Worm (Caenorhabditis elegans) whole organism, L4/young adult: ENCODE data around the gene Y66D12A.19.

Experiments
- W03F9.2 ChIP-seq: fragments of 150-350 bp; optimal IDR thresholded peaks from 2 replicates; lab custom pipeline; 2014; ENCODE audit warnings: missing biosample characterization, missing genetic modification characterization
- dao-5 ChIP-seq: sonication (generic microtip); optimal IDR thresholded peaks from 2 replicates; lab custom pipeline; 2016; ENCODE audit warnings: missing genotype, missing genetic modification characterization, moderate library complexity, missing compliant biosample characterization
- him-1 ChIP-seq: sonication (generic microtip); optimal IDR thresholded peaks from 2 replicates; lab custom pipeline; 2016; ENCODE audit warnings: missing genotype, missing genetic modification reagents, missing genetic modification characterization, missing compliant biosample characterization

Y66D12A.19 gene

DNA sequence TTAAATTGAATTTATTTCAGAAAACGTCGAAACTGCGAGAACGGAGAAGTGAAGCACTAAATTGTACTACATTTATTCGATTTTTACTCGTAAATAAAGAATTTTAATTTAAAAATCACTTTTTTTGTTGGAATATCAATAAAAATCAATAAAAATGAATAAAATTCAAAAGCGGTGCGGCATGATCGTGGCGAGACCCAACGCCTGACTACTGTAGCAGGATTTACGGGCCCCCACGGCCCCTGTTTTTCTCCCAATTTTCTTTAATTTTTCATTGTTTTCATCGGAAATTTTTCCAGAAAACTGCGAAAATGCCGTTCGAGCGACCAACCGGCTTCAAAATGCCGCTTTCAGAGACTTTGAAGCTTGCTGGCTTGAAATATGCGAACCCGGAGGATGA, at the start of gene Y66D12A.19:
TSS of gene Y66D12A.19 (plus strand) at position 266 of the 400 bp plus-strand sequence.
- no peak for TF ChIP-seq him-1 (tag; lab: Kevin White, UChicago)
- no peak for TF ChIP-seq dao-5 (tag; lab: Kevin White, UChicago)
- TF ChIP-seq W03F9.2 (tag; lab: Kevin White, UChicago) = no peak

DNA sequence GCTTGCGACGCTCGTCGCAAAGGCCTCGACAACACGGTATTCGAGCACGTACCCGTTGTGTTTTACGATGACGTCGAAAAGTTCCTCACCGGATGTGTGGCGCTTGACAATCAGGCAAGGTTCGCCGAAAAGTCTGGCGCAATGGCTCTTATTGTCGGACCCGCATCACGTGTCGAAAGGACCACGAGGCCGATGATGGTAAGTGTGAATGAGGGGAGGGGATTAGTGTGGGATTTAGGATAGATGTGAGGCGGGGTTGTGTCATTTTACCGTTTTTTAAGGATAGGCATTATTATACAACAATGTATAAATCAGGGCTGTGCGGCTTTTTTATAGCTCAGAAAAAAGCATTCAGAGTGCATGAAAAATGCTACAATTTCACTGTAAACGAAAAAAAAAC, 49.1 kb upstream of the Y66D12A.19 start:
- TF ChIP-seq him-1 (tag; lab: Kevin White, UChicago) = no peak
- no peak for TF ChIP-seq W03F9.2 (tag; lab: Kevin White, UChicago)
- TF ChIP-seq dao-5 (tag; lab: Kevin White, UChicago) = no peak

DNA sequence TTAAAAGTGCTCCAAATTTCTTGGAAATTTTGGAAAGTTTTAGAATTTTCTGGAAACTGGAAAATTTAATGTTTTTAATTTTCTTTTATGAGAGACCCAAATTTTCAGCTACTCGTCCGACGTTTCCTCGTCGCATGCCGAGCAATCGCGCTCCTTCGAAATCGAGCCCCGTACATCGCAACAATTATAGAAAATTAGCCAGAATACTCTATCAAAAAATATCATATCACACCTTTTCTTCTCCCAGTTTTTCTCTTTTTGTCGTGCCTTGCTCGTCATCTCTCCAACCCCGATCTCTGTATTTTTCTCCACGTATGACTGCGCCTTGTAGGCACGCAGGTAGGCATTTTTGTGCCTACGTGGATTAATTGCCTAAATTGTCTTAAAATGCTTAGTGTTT, 46.5 kb upstream of the Y66D12A.19 start:
- TF ChIP-seq W03F9.2 (tag; lab: Kevin White, UChicago) = no peak
- TF ChIP-seq him-1 (tag; lab: Kevin White, UChicago) = no peak
- no peak for TF ChIP-seq dao-5 (tag; lab: Kevin White, UChicago)

DNA sequence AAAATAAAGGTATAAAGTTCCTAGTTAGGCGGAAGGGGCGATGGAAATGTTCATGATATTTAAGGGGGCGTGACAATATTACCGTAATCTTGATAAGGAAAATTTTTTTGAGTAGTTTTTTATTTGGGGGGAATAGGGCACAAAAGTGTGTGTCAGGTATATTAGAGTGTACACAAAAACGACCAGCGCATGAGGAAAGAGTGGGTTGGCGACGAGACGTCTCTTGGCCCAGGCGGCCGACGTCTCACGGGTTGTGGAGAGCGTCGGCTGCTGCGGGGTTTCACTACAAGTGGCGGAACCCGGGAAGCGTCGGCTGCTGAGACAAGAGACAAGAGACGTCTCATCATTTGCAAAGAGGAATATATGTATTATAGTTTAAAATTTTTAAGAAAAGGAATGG, 45.2 kb upstream of the Y66D12A.19 start:
- TF ChIP-seq dao-5 (tag; lab: Kevin White, UChicago) (no peak), W03F9.2 (tag; lab: Kevin White, UChicago) (no peak), him-1 (tag; lab: Kevin White, UChicago) (no peak)

DNA sequence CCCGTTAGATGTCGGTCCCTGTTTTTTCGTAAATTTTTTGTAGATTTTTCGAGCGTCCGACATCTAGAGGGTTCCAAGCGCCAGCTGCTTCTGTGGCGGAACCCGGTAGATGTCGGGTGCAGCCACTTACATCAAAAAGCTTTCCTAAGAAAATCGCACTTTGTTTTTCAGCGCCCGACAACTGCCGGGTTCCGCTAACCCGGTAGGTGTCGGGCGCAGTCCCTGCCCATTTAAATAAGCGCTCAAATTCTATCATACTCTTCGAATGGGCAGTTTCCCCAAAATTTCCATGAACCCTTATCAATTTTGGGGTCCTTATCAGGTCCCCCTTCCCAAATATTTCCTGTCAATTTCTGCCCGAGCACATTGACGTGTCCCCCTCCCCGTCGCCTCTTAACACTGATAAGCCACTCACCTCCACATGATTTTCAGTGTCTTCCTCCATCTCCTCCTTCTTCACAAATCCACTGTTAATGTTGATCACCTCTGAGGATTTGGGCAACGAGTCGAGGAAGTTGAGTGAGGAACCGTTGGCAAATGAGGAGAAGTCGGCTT, 43.4 kb upstream of the Y66D12A.19 start:
- TF ChIP-seq W03F9.2 (tag; lab: Kevin White, UChicago) = no peak
- TF ChIP-seq dao-5 (tag; lab: Kevin White, UChicago) = no peak
- TF ChIP-seq him-1 (tag; lab: Kevin White, UChicago) = no peak

DNA sequence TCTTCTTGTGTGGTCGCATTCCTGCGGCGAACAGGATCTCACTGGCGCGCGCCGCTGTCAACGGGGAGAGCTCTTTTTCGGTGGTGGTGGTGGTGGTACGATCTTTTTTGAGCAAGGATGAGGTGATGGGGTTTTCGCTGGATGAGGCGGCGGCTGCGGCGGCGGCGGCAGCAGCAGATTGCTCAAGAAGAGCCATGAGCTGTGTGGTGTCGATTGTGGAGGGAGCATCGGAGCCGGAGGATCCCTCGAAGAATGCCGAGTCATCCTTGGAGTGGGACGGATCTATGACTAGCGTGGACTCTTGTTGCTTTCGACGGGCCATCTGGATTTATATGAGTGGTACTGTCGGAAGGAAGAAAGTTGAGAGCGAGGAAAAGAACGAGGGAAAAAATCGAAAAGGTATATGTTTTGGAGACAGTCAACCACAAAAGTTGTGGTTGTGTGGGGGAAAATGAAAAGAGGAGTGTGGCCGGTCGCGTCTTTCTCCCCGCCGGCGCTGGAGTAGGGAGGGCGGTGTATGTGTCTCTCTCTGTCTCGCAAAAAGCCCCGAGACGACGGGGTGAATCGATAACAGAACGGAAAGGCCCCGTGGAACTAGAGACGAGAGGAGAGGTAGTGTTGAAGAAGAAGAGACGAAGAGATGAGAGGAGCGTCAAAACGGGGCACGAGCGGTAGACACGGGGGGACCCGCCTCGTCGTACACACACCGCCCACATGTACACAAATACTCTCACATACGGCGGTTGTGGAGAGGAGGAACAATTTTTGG, 42.3 kb upstream of the Y66D12A.19 start:
- TF ChIP-seq W03F9.2 (tag; lab: Kevin White, UChicago) (no peak), him-1 (tag; lab: Kevin White, UChicago) (no peak), dao-5 (tag; lab: Kevin White, UChicago) (no peak)

DNA sequence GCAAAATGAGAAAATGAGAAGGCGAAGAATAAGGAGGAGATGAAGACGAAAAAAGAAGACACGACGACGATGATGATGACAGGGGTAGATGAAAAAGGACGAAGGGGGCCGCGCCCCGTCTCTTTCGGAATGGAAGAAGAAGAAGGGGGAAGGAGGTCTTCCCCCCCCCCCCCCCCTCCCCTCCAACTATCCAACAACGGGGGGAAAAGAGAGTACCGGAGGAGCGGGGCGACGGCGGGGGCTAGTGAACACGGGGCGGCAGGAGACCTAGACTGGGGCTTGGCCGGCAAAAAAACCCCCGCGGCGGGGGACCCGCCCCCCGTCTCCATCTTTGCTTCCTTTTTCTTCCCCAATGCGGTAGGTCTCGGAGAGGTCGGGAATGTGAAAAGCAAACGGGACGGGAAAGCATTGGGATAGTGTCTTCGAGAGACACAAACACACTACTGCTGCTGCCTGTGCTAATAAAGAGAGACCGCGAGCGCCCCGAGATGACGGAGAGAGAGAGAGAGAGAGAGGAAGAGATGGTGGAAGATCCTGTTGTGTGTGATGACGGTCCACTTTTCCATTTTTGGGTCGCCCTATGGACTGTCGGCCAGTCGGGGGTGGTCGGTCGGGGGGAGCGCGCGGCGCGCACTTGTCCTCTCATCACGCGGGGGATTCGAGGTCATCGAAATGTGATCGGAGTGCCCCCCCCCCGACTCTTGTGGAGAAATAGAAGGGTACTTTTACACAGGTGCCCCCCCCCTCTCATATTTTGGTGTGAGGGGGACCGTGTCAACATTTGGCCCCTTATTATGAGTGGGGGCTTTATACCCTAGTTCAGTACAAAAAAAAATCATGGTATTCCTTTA, 41.0 kb upstream of the Y66D12A.19 start:
- no peak for TF ChIP-seq W03F9.2 (tag; lab: Kevin White, UChicago)

DNA sequence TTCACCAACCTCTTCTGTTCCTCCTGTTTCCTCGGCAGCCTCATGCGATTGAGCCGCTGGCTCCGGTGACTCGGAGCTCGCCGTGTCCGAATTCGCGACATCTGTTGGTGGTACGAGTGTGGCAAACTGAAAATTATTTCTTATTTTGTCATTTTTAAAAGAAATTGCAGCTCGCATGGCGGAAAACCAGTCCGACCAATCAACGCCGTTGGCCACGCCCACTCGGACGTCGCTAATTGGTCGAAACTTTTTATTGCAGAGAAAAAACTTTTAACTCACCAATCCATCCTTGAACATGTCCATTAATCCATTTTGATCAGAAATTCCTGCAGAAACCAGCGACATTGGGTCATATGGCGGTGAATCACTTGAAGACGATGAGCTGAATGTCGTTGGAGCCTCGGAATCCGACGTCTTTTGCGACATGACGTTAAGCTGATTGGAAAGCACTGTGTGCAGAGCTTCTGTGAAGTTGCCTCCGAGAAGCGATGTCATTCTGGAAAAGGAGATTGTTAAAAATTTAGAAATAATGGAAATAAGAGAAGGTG, 38.5 kb upstream of the Y66D12A.19 start, which contains the start of gene bed-2:
TSS of gene bed-2 (minus strand) at position 498 of the 548 bp plus-strand sequence.
- no peak for TF ChIP-seq W03F9.2 (tag; lab: Kevin White, UChicago)
- TF ChIP-seq dao-5 (tag; lab: Kevin White, UChicago) = no peak
- no peak for TF ChIP-seq him-1 (tag; lab: Kevin White, UChicago)

DNA sequence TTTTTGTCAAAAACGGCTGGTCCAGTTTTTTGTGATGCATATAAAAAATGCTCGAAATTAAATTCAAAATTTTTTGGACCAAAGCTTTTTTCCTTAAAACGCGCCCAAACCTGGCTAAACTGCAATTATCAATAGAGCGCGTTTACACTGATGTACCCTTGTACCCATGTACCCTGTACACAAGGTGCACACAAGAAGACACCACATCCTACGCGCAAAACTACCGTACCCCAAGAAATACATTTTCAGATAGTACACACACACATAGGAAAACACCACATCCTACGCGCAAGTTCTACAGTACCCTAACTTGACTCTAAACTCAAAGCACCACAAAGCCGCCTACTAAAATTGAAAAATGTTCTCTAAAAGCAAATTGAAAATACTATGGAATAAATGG, 37.5 kb upstream of the Y66D12A.19 start:
- TF ChIP-seq him-1 (tag; lab: Kevin White, UChicago) = no peak
- TF ChIP-seq W03F9.2 (tag; lab: Kevin White, UChicago) = no peak
- TF ChIP-seq dao-5 (tag; lab: Kevin White, UChicago) = no peak

DNA sequence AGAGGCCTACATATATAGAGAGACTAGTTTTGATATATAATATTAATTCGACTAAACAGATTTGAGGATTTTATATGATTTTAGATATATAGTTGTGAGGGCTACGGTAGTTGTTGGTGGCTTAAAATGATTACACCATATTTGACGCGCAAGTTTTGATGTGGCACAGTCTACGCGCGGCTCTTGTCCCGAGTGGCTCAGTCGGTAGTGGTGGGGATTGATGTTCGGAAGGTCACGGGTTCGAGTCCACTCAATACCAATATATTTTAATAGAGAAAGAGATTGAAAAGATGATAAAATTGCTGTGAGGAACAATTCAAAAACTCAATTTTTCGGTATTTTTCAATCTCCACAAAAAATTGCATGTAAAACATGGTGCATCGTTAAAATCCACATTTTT, 36.0 kb upstream of the Y66D12A.19 start:
- TF ChIP-seq him-1 (tag; lab: Kevin White, UChicago) (no peak), dao-5 (tag; lab: Kevin White, UChicago) (no peak), W03F9.2 (tag; lab: Kevin White, UChicago) (no peak)

DNA sequence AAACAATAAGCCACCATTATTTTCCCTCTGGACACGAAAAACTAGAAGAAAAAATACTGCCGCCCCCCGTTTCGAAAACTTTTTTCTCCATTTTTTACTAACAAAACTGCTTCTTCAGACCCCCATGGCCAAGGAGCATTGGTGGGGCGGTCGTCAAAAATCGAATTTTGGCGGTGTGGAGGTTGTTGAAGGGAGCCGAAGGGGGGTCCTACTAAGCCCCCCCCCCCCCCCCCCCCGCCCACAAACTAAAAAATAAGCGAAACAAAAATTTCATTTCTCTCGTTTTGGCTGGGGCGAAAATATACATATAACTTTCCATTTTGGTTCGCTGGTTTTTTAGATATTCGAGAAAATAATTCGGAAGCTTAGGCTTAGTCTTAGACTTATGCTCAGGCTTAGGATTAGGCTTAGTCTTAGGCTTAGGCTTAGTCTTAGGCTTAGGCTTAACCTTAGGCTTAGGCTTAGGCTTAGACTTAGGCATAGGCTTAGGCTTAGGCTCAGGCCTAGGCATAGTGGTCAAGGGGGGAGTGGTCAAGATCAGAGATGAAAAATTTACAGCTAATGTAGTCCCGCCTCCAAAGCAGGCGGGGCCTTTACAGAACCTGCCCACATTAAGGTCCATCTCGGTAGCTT, 34.1 kb upstream of the Y66D12A.19 start:
- TF ChIP-seq him-1 (tag; lab: Kevin White, UChicago) (no peak), dao-5 (tag; lab: Kevin White, UChicago) (no peak), W03F9.2 (tag; lab: Kevin White, UChicago) (no peak)

DNA sequence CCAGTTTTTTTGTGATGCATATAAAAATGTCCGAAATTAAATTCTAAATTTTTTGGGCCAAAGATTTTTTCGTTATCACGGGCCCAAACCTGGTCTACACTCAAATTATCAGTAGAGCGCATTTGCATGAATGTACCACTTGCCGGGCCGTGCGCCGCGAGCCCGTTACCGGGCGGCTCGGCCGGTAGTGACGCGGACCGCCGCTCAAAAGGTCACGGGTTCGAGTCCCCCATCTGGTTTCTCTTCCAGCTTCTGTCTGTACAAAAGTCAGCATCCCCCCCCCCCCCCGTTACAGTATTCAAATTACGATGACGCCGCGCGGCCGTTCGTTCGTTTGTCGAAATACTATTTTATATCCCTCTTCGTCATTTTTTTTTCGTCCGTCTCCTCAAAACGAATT, 31.6 kb upstream of the Y66D12A.19 start:
- TF ChIP-seq dao-5 (tag; lab: Kevin White, UChicago) (no peak), W03F9.2 (tag; lab: Kevin White, UChicago) (no peak), him-1 (tag; lab: Kevin White, UChicago) (no peak)
